Fruit fly (Drosophila melanogaster) whole organism, embryonic: ENCODE data around the gene TfIIA-S.

ENCODE experiments used
- Aef1 ChIP-seq: fragments of 200-800 bp; sonication (Bioruptor generic); IDR thresholded peaks from 3 replicates; pipeline ENCODE4 v1.3.6; 2022; ENCODE audit warnings: missing biosample characterization, missing genetic modification characterization
- Asciz ChIP-seq: fragments of 200-800 bp; sonication (Bioruptor generic); optimal IDR thresholded peaks from 2 replicates; lab custom pipeline; 2017; ENCODE audit warnings: missing biosample characterization, mild to moderate bottlenecking, missing genetic modification characterization, missing genetic modification reagents
- Atf-2 ChIP-seq: fragments of 200-800 bp; sonication (Bioruptor generic); optimal IDR thresholded peaks from 2 replicates; lab custom pipeline; 2016; ENCODE audit warnings: missing biosample characterization, missing genetic modification characterization
- Awh ChIP-seq: fragments of 200-800 bp; sonication (Bioruptor generic); IDR thresholded peaks from 2 replicates; pipeline ENCODE4, ENCODE4 v1.3.6; 2022; ENCODE audit warnings: missing biosample characterization, missing genetic modification characterization
- Bteb2 ChIP-seq: fragments of 200-800 bp; sonication (Bioruptor generic); optimal IDR thresholded peaks from 2 replicates; lab custom pipeline; 2016; ENCODE audit warnings: missing biosample characterization, missing genetic modification characterization
- CG10274 ChIP-seq: fragments of 200-800 bp; sonication (Bioruptor generic); optimal IDR thresholded peaks from 3 replicates; lab custom pipeline; 2017; ENCODE audit warnings: missing biosample characterization, mild to moderate bottlenecking, missing genetic modification characterization
- CG10959 ChIP-seq: fragments of 200-800 bp; sonication (Bioruptor generic); IDR thresholded peaks from 2 replicates; pipeline ENCODE4 v1.3.6; 2022; ENCODE audit warnings: missing biosample characterization, missing genetic modification characterization
- CG11504 ChIP-seq: fragments of 200-800 bp; sonication (Bioruptor generic); optimal IDR thresholded peaks from 3 replicates; lab custom pipeline; 2019; ENCODE audit warnings: missing biosample characterization, mild to moderate bottlenecking, missing genetic modification characterization, moderate library complexity
- CG13424 ChIP-seq: fragments of 200-800 bp; sonication (Bioruptor generic); optimal IDR thresholded peaks from 2 replicates; lab custom pipeline; 2019; ENCODE audit warnings: missing biosample characterization, mild to moderate bottlenecking, missing genetic modification characterization, moderate library complexity
- CG14965 ChIP-seq: fragments of 200-800 bp; sonication (Bioruptor generic); optimal IDR thresholded peaks from 2 replicates; lab custom pipeline; 2016; ENCODE audit warnings: missing biosample characterization, missing genetic modification characterization, borderline replicate concordance
- CG17802 ChIP-seq: fragments of 200-800 bp; sonication (Bioruptor generic); optimal IDR thresholded peaks from 2 replicates; lab custom pipeline; 2018; ENCODE audit warnings: missing biosample characterization, mild to moderate bottlenecking, missing genetic modification characterization, moderate library complexity
- CG17912 ChIP-seq: fragments of 200-800 bp; sonication (Bioruptor generic); optimal IDR thresholded peaks from 2 replicates; lab custom pipeline; 2018; ENCODE audit warnings: missing biosample characterization, mild to moderate bottlenecking, missing genetic modification characterization
- CG3281 ChIP-seq: fragments of 200-800 bp; sonication (Bioruptor generic); optimal IDR thresholded peaks from 3 replicates; lab custom pipeline; 2017; ENCODE audit warnings: missing biosample characterization, mild to moderate bottlenecking, missing genetic modification characterization
- CG4282 ChIP-seq: fragments of 200-800 bp; sonication (Bioruptor generic); optimal IDR thresholded peaks from 2 replicates; lab custom pipeline; 2016; ENCODE audit warnings: missing biosample characterization, missing genetic modification characterization
- CG4854 ChIP-seq: fragments of 200-800 bp; sonication (Bioruptor generic); optimal IDR thresholded peaks from 2 replicates; lab custom pipeline; 2016; ENCODE audit warnings: missing biosample characterization, missing genetic modification characterization, inconsistent platforms
- CG6791 ChIP-seq: fragments of 200-800 bp; sonication (Bioruptor generic); IDR thresholded peaks from 3 replicates; pipeline ENCODE4 v1.3.6; 2022; ENCODE audit warnings: missing biosample characterization, missing genetic modification characterization; ENCODE audit not compliant: partially characterized antibody
- CG7987 ChIP-seq: fragments of 200-800 bp; sonication (Bioruptor generic); optimal IDR thresholded peaks from 2 replicates; lab custom pipeline; 2018; ENCODE audit warnings: missing biosample characterization, mild to moderate bottlenecking, missing genetic modification characterization, moderate library complexity
- CG8765 ChIP-seq: fragments of 200-800 bp; sonication (Bioruptor generic); IDR thresholded peaks from 2 replicates; pipeline ENCODE4 v1.3.6; 2022; ENCODE audit warnings: missing biosample characterization, missing genetic modification characterization
- Camta ChIP-seq: fragments of 200-800 bp; sonication (Bioruptor generic); optimal IDR thresholded peaks from 2 replicates; lab custom pipeline; 2016; ENCODE audit warnings: missing biosample characterization, missing genetic modification characterization
- CrebB ChIP-seq: fragments of 200-800 bp; sonication (Bioruptor generic); optimal IDR thresholded peaks from 3 replicates; lab custom pipeline; 2018; ENCODE audit warnings: missing biosample characterization, mild to moderate bottlenecking, missing genetic modification characterization
- GATAe ChIP-seq: fragments of 200-800 bp; sonication (Bioruptor generic); conservative IDR thresholded peaks from 2 replicates; pipeline ENCODE4 v1.3.6; 2022; ENCODE audit warnings: missing biosample characterization, missing genetic modification characterization
- Kr ChIP-seq: fragments of 200-800 bp; sonication (Bioruptor generic); optimal IDR thresholded peaks from 2 replicates; lab custom pipeline; 2017; ENCODE audit warnings: missing biosample characterization, mild to moderate bottlenecking, missing genetic modification characterization
- NC2β ChIP-seq: fragments of 200-800 bp; sonication (Bioruptor generic); optimal IDR thresholded peaks from 2 replicates; lab custom pipeline; 2016; ENCODE audit warnings: missing biosample characterization, missing genetic modification characterization
- Neu2 ChIP-seq: fragments of 200-800 bp; sonication (Bioruptor generic); optimal IDR thresholded peaks from 3 replicates; lab custom pipeline; 2016; ENCODE audit warnings: missing biosample characterization, missing genetic modification characterization, borderline replicate concordance
- Poxn ChIP-seq: fragments of 200-800 bp; sonication (Bioruptor generic); IDR thresholded peaks from 2 replicates; pipeline ENCODE4 v1.3.6; 2022; ENCODE audit warnings: missing biosample characterization, missing genetic modification characterization
- ase ChIP-seq: fragments of 200-800 bp; sonication (Bioruptor generic); IDR thresholded peaks from 3 replicates; pipeline ENCODE4 v1.3.6; 2022; ENCODE audit warnings: missing biosample characterization, missing genetic modification characterization
- btn ChIP-seq: fragments of 200-800 bp; sonication (Bioruptor generic); optimal IDR thresholded peaks from 2 replicates; lab custom pipeline; 2016; ENCODE audit warnings: missing biosample characterization, missing genetic modification characterization
- cad ChIP-seq: fragments of >200 bp; optimal IDR thresholded peaks from 2 replicates; lab custom pipeline; 2017; ENCODE audit warnings: missing biosample characterization, missing genetic modification characterization
- chn ChIP-seq: fragments of 200-800 bp; sonication (Bioruptor generic); optimal IDR thresholded peaks from 2 replicates; lab custom pipeline; 2016; ENCODE audit warnings: missing biosample characterization, missing genetic modification characterization
- da ChIP-seq: fragments of 200-800 bp; sonication (Bioruptor generic); optimal IDR thresholded peaks from 2 replicates; lab custom pipeline; 2016; ENCODE audit warnings: missing biosample characterization, missing genetic modification characterization
- emc ChIP-seq: fragments of 200-800 bp; sonication (Bioruptor generic); optimal IDR thresholded peaks from 2 replicates; lab custom pipeline; 2016; ENCODE audit warnings: missing biosample characterization, missing genetic modification characterization
- fd3F ChIP-seq: fragments of 200-800 bp; sonication (Bioruptor generic); optimal IDR thresholded peaks from 2 replicates; lab custom pipeline; 2018; ENCODE audit warnings: missing biosample characterization, mild to moderate bottlenecking, missing genetic modification characterization, moderate library complexity
- ind ChIP-seq: fragments of 200-800 bp; sonication (Bioruptor generic); optimal IDR thresholded peaks from 3 replicates; lab custom pipeline; 2016; ENCODE audit warnings: missing biosample characterization, missing genetic modification characterization
- insv ChIP-seq, 2 experiments: fragments of 200-800 bp; sonication (Bioruptor generic); optimal IDR thresholded peaks; 3 replicates each; lab custom pipeline; 2016 to 2018; ENCODE audit warnings: missing biosample characterization in 2 of 2, missing genetic modification characterization in 2 of 2
- jing ChIP-seq: fragments of 200-800 bp; sonication (Bioruptor generic); optimal IDR thresholded peaks from 2 replicates; lab custom pipeline; 2018; ENCODE audit warnings: missing biosample characterization, mild to moderate bottlenecking, missing genetic modification characterization
- klu ChIP-seq: fragments of 200-800 bp; sonication (Bioruptor generic); IDR thresholded peaks from 2 replicates; pipeline ENCODE4 v1.3.6; 2022; ENCODE audit warnings: missing biosample characterization, missing genetic modification characterization
- lilli ChIP-seq: fragments of 200-800 bp; sonication (Bioruptor generic); optimal IDR thresholded peaks from 3 replicates; lab custom pipeline; 2016; ENCODE audit warnings: missing biosample characterization, missing genetic modification characterization
- lmd ChIP-seq: fragments of 200-800 bp; sonication (Bioruptor generic); IDR thresholded peaks from 2 replicates; pipeline ENCODE4 v1.3.6; 2022; ENCODE audit warnings: missing biosample characterization, missing genetic modification characterization
- mam ChIP-seq: fragments of 200-800 bp; sonication (Bioruptor generic); optimal IDR thresholded peaks from 3 replicates; lab custom pipeline; 2016; ENCODE audit warnings: missing biosample characterization, missing genetic modification characterization
- mld ChIP-seq: fragments of 200-800 bp; sonication (Bioruptor generic); IDR thresholded peaks from 3 replicates; pipeline ENCODE4 v1.3.6; 2022; ENCODE audit warnings: missing biosample characterization, missing genetic modification characterization; ENCODE audit not compliant: partially characterized antibody
- nau ChIP-seq: fragments of 200-800 bp; sonication (Bioruptor generic); optimal IDR thresholded peaks from 3 replicates; lab custom pipeline; 2017; ENCODE audit warnings: missing biosample characterization, mild to moderate bottlenecking, missing genetic modification characterization, missing genetic modification reagents
- pnt ChIP-seq: fragments of 200-800 bp; sonication (Bioruptor generic); optimal IDR thresholded peaks from 3 replicates; lab custom pipeline; 2016; ENCODE audit warnings: missing biosample characterization, missing genetic modification characterization
- sima ChIP-seq: fragments of 200-800 bp; sonication (Bioruptor generic); optimal IDR thresholded peaks from 2 replicates; lab custom pipeline; 2016; ENCODE audit warnings: missing biosample characterization, missing genetic modification characterization
- sqz ChIP-seq: fragments of 200-800 bp; sonication (Bioruptor generic); optimal IDR thresholded peaks from 3 replicates; lab custom pipeline; 2018; ENCODE audit warnings: missing biosample characterization, mild to moderate bottlenecking, missing genetic modification characterization
- tx ChIP-seq: fragments of 200-800 bp; sonication (Bioruptor generic); optimal IDR thresholded peaks from 2 replicates; lab custom pipeline; 2016; ENCODE audit warnings: missing biosample characterization, missing genetic modification characterization
- unpg ChIP-seq: fragments of 200-800 bp; sonication (Bioruptor generic); optimal IDR thresholded peaks from 3 replicates; lab custom pipeline; 2018; ENCODE audit warnings: missing biosample characterization, mild to moderate bottlenecking, missing genetic modification characterization, moderate library complexity
- vvl ChIP-seq: fragments of 200-800 bp; sonication (Bioruptor generic); IDR thresholded peaks from 2 replicates; pipeline ENCODE4 v1.3.6; 2022; ENCODE audit warnings: missing biosample characterization, missing genetic modification characterization
- wor ChIP-seq: fragments of 200-800 bp; sonication (Bioruptor generic); IDR thresholded peaks from 2 replicates; pipeline ENCODE4 v1.3.6; 2022; ENCODE audit warnings: missing biosample characterization, missing genetic modification characterization
- z ChIP-seq: fragments of 200-800 bp; sonication (Bioruptor generic); IDR thresholded peaks from 3 replicates; pipeline ENCODE4 v1.3.6; 2022; ENCODE audit warnings: missing biosample characterization, missing genetic modification characterization

TfIIA-S gene

DNA sequence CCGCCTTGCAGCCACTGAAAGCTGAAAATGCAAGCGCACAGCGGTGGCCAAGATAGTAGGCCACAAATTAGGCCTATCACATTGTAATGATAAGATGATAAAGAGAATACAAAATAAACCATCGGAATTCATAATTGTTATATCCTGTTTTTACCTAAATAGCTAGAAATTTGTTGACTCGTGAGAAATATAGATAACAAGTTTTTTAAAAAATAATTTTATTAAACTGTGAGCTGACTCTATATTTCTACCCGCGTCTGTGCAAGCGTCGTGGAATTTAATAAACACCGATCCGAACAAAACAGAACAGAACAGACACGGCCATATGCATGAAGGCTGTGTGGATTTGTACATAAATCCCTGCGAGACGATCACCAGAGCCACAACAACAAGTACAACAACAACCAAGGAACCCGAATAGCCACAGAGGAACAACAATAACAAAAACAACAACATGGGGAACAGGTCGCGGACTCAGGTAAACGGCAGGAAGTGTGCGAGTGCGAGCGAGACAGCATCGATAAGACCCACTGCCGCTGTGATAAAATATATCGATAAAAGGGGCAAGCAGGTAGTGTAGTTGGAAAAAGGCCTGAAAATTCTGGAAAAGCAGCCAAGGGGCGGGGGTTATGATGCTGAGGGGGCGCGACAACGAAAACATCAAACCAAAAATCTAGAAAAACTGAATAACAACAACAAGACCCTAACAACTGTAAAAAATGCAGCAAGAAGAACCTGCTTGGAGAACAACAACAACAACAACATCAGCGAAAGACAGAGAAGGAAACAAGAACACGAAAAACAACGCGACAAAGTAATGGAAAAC is 4.4 kb downstream of the TfIIA-S start (continued):
- TF ChIP-seq CG13424 = peak; percentile 89
- no peak for TF ChIP-seq da (GFP tag; lab: Kevin White, UChicago)
- TF ChIP-seq ind (GFP tag; lab: Kevin White, UChicago) = peak; percentile 71
- peak; percentile 35 for TF ChIP-seq tx (GFP tag; lab: Kevin White, UChicago)
- no peak for TF ChIP-seq Poxn (GFP tag; lab: Robert Waterston, UW)
- TF ChIP-seq btn (GFP tag; lab: Kevin White, UChicago) = peak; percentile 63
- TF ChIP-seq insv (GFP tag; optimal IDR thresholded peaks at IDR 0.05; lab: Kevin White, UChicago) = peak; percentile 7 to 29
- peak; percentile 81 for TF ChIP-seq lmd
- TF ChIP-seq NC2β = peak; percentile 74
- TF ChIP-seq GATAe (GFP tag; lab: Robert Waterston, UW) = 0 out of 2 replicates have a peak, but pooled peaks have one; percentile 10
- TF ChIP-seq CG17912 (GFP tag; lab: Kevin White, UChicago) = no peak
- peak; percentile 72 for TF ChIP-seq wor (GFP tag; lab: Robert Waterston, UW)
- peak; percentile 14 for TF ChIP-seq Neu2 (GFP tag; lab: Kevin White, UChicago)
- peak; percentile 65 for TF ChIP-seq Camta (GFP tag; lab: Kevin White, UChicago)
- no peak for TF ChIP-seq emc (GFP tag; lab: Kevin White, UChicago)
- peak; percentile 78; the same call in 2 of the 3 replicates for TF ChIP-seq ase (GFP tag; lab: Robert Waterston, UW)
- TF ChIP-seq CG4282 = no peak
- TF ChIP-seq klu (GFP tag; lab: Robert Waterston, UW) = peak; percentile 9; the same call in 1 of the 2 replicates
- peak; percentile 46 for TF ChIP-seq mam (GFP tag; lab: Kevin White, UChicago)
- TF ChIP-seq fd3F (GFP tag; lab: Kevin White, UChicago) = peak; percentile 17
- peak; percentile 9 for TF ChIP-seq sima (GFP tag; lab: Kevin White, UChicago)
- TF ChIP-seq CrebB (tag; lab: Kevin White, UChicago) = peak; percentile 60
- TF ChIP-seq CG8765 (GFP tag; lab: Robert Waterston, UW) = peak; percentile 80
- peak; percentile 69 for TF ChIP-seq sqz (GFP tag; lab: Kevin White, UChicago)
- peak; percentile 40; the same call in 1 of the 3 replicates for TF ChIP-seq z (GFP tag; lab: Robert Waterston, UW)
- peak; percentile 86 for TF ChIP-seq Awh (GFP tag; lab: Robert Waterston, UW)
- TF ChIP-seq unpg = peak; percentile 92
- peak; percentile 89 for TF ChIP-seq CG11504 (tag; lab: Kevin White, UChicago)
- TF ChIP-seq Asciz (GFP tag; lab: Kevin White, UChicago) = peak; percentile 84
- TF ChIP-seq CG6791 = no peak
- no peak for TF ChIP-seq mld (GFP tag; lab: Robert Waterston, UW)
- TF ChIP-seq CG17802 = peak; percentile 52
- TF ChIP-seq CG14965 (GFP tag; lab: Kevin White, UChicago) = no peak
- TF ChIP-seq vvl (GFP tag; lab: Robert Waterston, UW) = peak; percentile 89
- TF ChIP-seq chn (GFP tag; lab: Kevin White, UChicago) = peak; percentile 79
- peak; percentile 57 for TF ChIP-seq CG4854 (GFP tag; lab: Kevin White, UChicago)
- TF ChIP-seq CG10274 (GFP tag; lab: Kevin White, UChicago) = peak; percentile 36
- TF ChIP-seq cad (GFP tag; lab: Kevin White, UChicago) = peak; percentile 42
- peak; percentile 62 for TF ChIP-seq CG3281 (GFP tag; lab: Kevin White, UChicago)
- TF ChIP-seq CG7987 (GFP tag; lab: Kevin White, UChicago) = peak; percentile 3
- peak; percentile 62 for TF ChIP-seq nau (GFP tag; lab: Kevin White, UChicago)
- TF ChIP-seq jing = peak; percentile 70
- peak; percentile 73 for TF ChIP-seq pnt (GFP tag; lab: Kevin White, UChicago)
- TF ChIP-seq Bteb2 = peak; percentile 52
- TF ChIP-seq CG10959 (GFP tag; lab: Robert Waterston, UW) = peak; percentile 85
- TF ChIP-seq Aef1 (GFP tag; lab: Robert Waterston, UW) = peak; percentile 57; the same call in 2 of the 3 replicates
- no peak for TF ChIP-seq Kr (GFP tag; lab: Kevin White, UChicago)
- peak; percentile 78 for TF ChIP-seq Atf-2 (GFP tag; lab: Kevin White, UChicago)
- peak; percentile 73 for TF ChIP-seq lilli (GFP tag; lab: Kevin White, UChicago)
